Fruit fly (Drosophila melanogaster) whole organism, embryonic: ENCODE results near the gene CG15742.

Experiments used
- Ada2b ChIP-seq: fragments of 200-800 bp; sonication (Bioruptor generic); IDR thresholded peaks from 2 replicates; pipeline ENCODE4 v1.3.6; 2022; ENCODE audit warnings: missing biosample characterization, missing genetic modification characterization
- Adf1 ChIP-seq: fragments of 200-800 bp; sonication (Bioruptor generic); IDR thresholded peaks from 2 replicates; pipeline ENCODE4 v1.3.6; 2022; ENCODE audit warnings: missing biosample characterization, missing genetic modification characterization
- CG10267 ChIP-seq: fragments of 200-800 bp; sonication (Bioruptor generic); optimal IDR thresholded peaks from 2 replicates; lab custom pipeline; 2018; ENCODE audit warnings: missing biosample characterization, mild to moderate bottlenecking, missing genetic modification characterization, moderate library complexity
- CG12155 ChIP-seq: fragments of 200-800 bp; sonication (Bioruptor generic); optimal IDR thresholded peaks from 3 replicates; lab custom pipeline; 2016; ENCODE audit warnings: missing biosample characterization, missing genetic modification characterization
- CG14050 ChIP-seq: fragments of 200-800 bp; sonication (Bioruptor generic); IDR thresholded peaks from 3 replicates; pipeline ENCODE4 v1.3.6; 2022; ENCODE audit warnings: missing biosample characterization, missing genetic modification characterization
- CG14441 ChIP-seq: fragments of 200-800 bp; sonication (Bioruptor generic); IDR thresholded peaks from 2 replicates; pipeline ENCODE4 v1.3.6; 2022; ENCODE audit warnings: missing biosample characterization, missing genetic modification characterization
- CG14965 ChIP-seq: fragments of 200-800 bp; sonication (Bioruptor generic); optimal IDR thresholded peaks from 2 replicates; lab custom pipeline; 2016; ENCODE audit warnings: missing biosample characterization, missing genetic modification characterization, borderline replicate concordance
- CG15011 ChIP-seq: fragments of 200-800 bp; sonication (Bioruptor generic); optimal IDR thresholded peaks from 3 replicates; lab custom pipeline; 2018; ENCODE audit warnings: missing biosample characterization, mild to moderate bottlenecking, missing genetic modification characterization
- CG15269 ChIP-seq: fragments of 200-800 bp; sonication (Bioruptor generic); optimal IDR thresholded peaks from 2 replicates; lab custom pipeline; 2018; ENCODE audit warnings: missing biosample characterization, mild to moderate bottlenecking, missing genetic modification characterization, moderate library complexity
- CG17912 ChIP-seq: fragments of 200-800 bp; sonication (Bioruptor generic); optimal IDR thresholded peaks from 2 replicates; lab custom pipeline; 2018; ENCODE audit warnings: missing biosample characterization, mild to moderate bottlenecking, missing genetic modification characterization
- CG1792 ChIP-seq: fragments of 200-800 bp; sonication (Bioruptor generic); optimal IDR thresholded peaks from 2 replicates; lab custom pipeline; 2016; ENCODE audit warnings: missing biosample characterization, missing genetic modification characterization
- CG18599 ChIP-seq: fragments of 200-800 bp; sonication (Bioruptor generic); optimal IDR thresholded peaks from 3 replicates; lab custom pipeline; 2017; ENCODE audit warnings: missing biosample characterization, missing genetic modification characterization, mild to moderate bottlenecking, moderate library complexity, missing genetic modification reagents
- CG18764 ChIP-seq: fragments of 200-800 bp; sonication (Bioruptor generic); optimal IDR thresholded peaks from 3 replicates; lab custom pipeline; 2016; ENCODE audit warnings: missing biosample characterization, missing genetic modification characterization
- CG2116 ChIP-seq: fragments of 200-800 bp; sonication (Bioruptor generic); optimal IDR thresholded peaks from 3 replicates; lab custom pipeline; 2018; ENCODE audit warnings: missing biosample characterization, mild to moderate bottlenecking, missing genetic modification characterization
- CG2202 ChIP-seq: fragments of 200-800 bp; sonication (Bioruptor generic); optimal IDR thresholded peaks from 2 replicates; lab custom pipeline; 2018; ENCODE audit warnings: missing biosample characterization, mild to moderate bottlenecking, missing genetic modification characterization
- CG2889 ChIP-seq: fragments of 200-800 bp; sonication (Bioruptor generic); IDR thresholded peaks from 3 replicates; pipeline ENCODE4 v1.3.6; 2022; ENCODE audit warnings: missing biosample characterization, missing genetic modification characterization
- CG3726 ChIP-seq: fragments of 200-800 bp; sonication (Bioruptor generic); IDR thresholded peaks from 3 replicates; pipeline ENCODE4, ENCODE4 v1.3.6; 2022; ENCODE audit warnings: missing biosample characterization, missing genetic modification characterization
- CG4282 ChIP-seq: fragments of 200-800 bp; sonication (Bioruptor generic); optimal IDR thresholded peaks from 2 replicates; lab custom pipeline; 2016; ENCODE audit warnings: missing biosample characterization, missing genetic modification characterization
- CG4360 ChIP-seq: fragments of 200-800 bp; sonication (Bioruptor generic); IDR thresholded peaks from 2 replicates; pipeline ENCODE4 v1.3.6; 2022; ENCODE audit warnings: missing biosample characterization, missing genetic modification characterization
- CG4854 ChIP-seq: fragments of 200-800 bp; sonication (Bioruptor generic); optimal IDR thresholded peaks from 2 replicates; lab custom pipeline; 2016; ENCODE audit warnings: missing biosample characterization, missing genetic modification characterization, inconsistent platforms
- CG6175 ChIP-seq: fragments of 200-800 bp; sonication (Bioruptor generic); IDR thresholded peaks from 3 replicates; pipeline ENCODE4 v1.3.6; 2022; ENCODE audit warnings: missing biosample characterization, missing genetic modification characterization
- CG8765 ChIP-seq: fragments of 200-800 bp; sonication (Bioruptor generic); IDR thresholded peaks from 2 replicates; pipeline ENCODE4 v1.3.6; 2022; ENCODE audit warnings: missing biosample characterization, missing genetic modification characterization
- D ChIP-seq, 2 experiments: fragments of 200-800 bp in 1 of 2; fragments of >200 bp in 1 of 2; sonication (Bioruptor generic) in 1 of 2; optimal IDR thresholded peaks; 2 replicates in 1 of 2; 3 replicates in 1 of 2; lab custom pipeline; 2017; ENCODE audit warnings: mild to moderate bottlenecking in 1 of 2, missing biosample characterization in 1 of 2, missing genetic modification characterization in 1 of 2, missing genetic modification reagents in 1 of 2
- Dbx ChIP-seq: fragments of 200-800 bp; sonication (Bioruptor generic); IDR thresholded peaks from 3 replicates; pipeline ENCODE4 v1.3.6; 2022; ENCODE audit warnings: missing biosample characterization, missing genetic modification characterization
- Dip3 ChIP-seq: fragments of 200-800 bp; sonication (Bioruptor generic); optimal IDR thresholded peaks from 3 replicates; lab custom pipeline; 2016; ENCODE audit warnings: missing biosample characterization, missing genetic modification characterization
- GATAe ChIP-seq: fragments of 200-800 bp; sonication (Bioruptor generic); conservative IDR thresholded peaks from 2 replicates; pipeline ENCODE4 v1.3.6; 2022; ENCODE audit warnings: missing biosample characterization, missing genetic modification characterization
- H2.0 ChIP-seq: fragments of 200-800 bp; sonication (Bioruptor generic); IDR thresholded peaks from 2 replicates; pipeline ENCODE4 v1.3.6; 2022; ENCODE audit warnings: missing biosample characterization, missing genetic modification characterization
- HLH4C ChIP-seq: fragments of 200-800 bp; sonication (Bioruptor generic); IDR thresholded peaks from 3 replicates; pipeline ENCODE4 v1.3.6; 2022; ENCODE audit warnings: missing biosample characterization, missing genetic modification characterization; ENCODE audit not compliant: partially characterized antibody
- HLH54F ChIP-seq: fragments of 200-800 bp; sonication (Bioruptor generic); optimal IDR thresholded peaks from 3 replicates; lab custom pipeline; 2016; ENCODE audit warnings: missing biosample characterization, missing genetic modification characterization
- Poxn ChIP-seq: fragments of 200-800 bp; sonication (Bioruptor generic); IDR thresholded peaks from 2 replicates; pipeline ENCODE4 v1.3.6; 2022; ENCODE audit warnings: missing biosample characterization, missing genetic modification characterization
- Ptx1 ChIP-seq: fragments of 200-800 bp; sonication (Bioruptor generic); IDR thresholded peaks from 2 replicates; pipeline ENCODE4 v1.3.6; 2022; ENCODE audit warnings: missing biosample characterization, missing genetic modification characterization
- Spps ChIP-seq: fragments of 200-800 bp; sonication (Bioruptor generic); optimal IDR thresholded peaks from 2 replicates; lab custom pipeline; 2018; ENCODE audit warnings: missing biosample characterization, mild to moderate bottlenecking, missing genetic modification characterization
- Trl ChIP-seq, 3 experiments: fragments of >200 bp in 2 of 3; fragments of 200-800 bp in 1 of 3; sonication (Bioruptor generic) in 1 of 3; optimal IDR thresholded peaks; 2 replicates in 1 of 3; 3 replicates in 2 of 3; lab custom pipeline; 2016 to 2017; ENCODE audit warnings: missing biosample characterization in 1 of 3, missing genetic modification characterization in 1 of 3
- ase ChIP-seq: fragments of 200-800 bp; sonication (Bioruptor generic); IDR thresholded peaks from 3 replicates; pipeline ENCODE4 v1.3.6; 2022; ENCODE audit warnings: missing biosample characterization, missing genetic modification characterization
- az2 ChIP-seq: fragments of 200-800 bp; sonication (Bioruptor generic); optimal IDR thresholded peaks from 3 replicates; lab custom pipeline; 2016; ENCODE audit warnings: missing biosample characterization, missing genetic modification characterization
- bbx ChIP-seq: fragments of 200-800 bp; sonication (Bioruptor generic); IDR thresholded peaks from 2 replicates; pipeline ENCODE4 v1.3.6; 2022; ENCODE audit warnings: missing biosample characterization, missing genetic modification characterization; ENCODE audit not compliant: partially characterized antibody
- cad ChIP-seq: fragments of >200 bp; optimal IDR thresholded peaks from 2 replicates; lab custom pipeline; 2017; ENCODE audit warnings: missing biosample characterization, missing genetic modification characterization
- cas ChIP-seq: fragments of 200-800 bp; sonication (Bioruptor generic); IDR thresholded peaks from 2 replicates; pipeline ENCODE4 v1.3.6; 2022; ENCODE audit warnings: missing biosample characterization, missing genetic modification characterization
- dati ChIP-seq: fragments of 200-800 bp; sonication (Bioruptor generic); IDR thresholded peaks from 2 replicates; pipeline ENCODE4 v1.3.6; 2022; ENCODE audit warnings: missing biosample characterization, missing genetic modification characterization
- dmrt99B ChIP-seq: fragments of 200-800 bp; sonication (Bioruptor generic); optimal IDR thresholded peaks from 2 replicates; lab custom pipeline; 2018; ENCODE audit warnings: missing biosample characterization, mild to moderate bottlenecking, missing genetic modification characterization, moderate library complexity
- dpn ChIP-seq, 2 experiments: fragments of 200-800 bp; sonication (Bioruptor generic); optimal IDR thresholded peaks; 3 replicates each; lab custom pipeline; 2016; ENCODE audit warnings: missing biosample characterization in 2 of 2, missing genetic modification characterization in 2 of 2
- fd96Cb ChIP-seq: fragments of 200-800 bp; sonication (Bioruptor generic); optimal IDR thresholded peaks from 2 replicates; lab custom pipeline; 2018; ENCODE audit warnings: missing biosample characterization, mild to moderate bottlenecking, missing genetic modification characterization, moderate library complexity
- ind ChIP-seq: fragments of 200-800 bp; sonication (Bioruptor generic); optimal IDR thresholded peaks from 3 replicates; lab custom pipeline; 2016; ENCODE audit warnings: missing biosample characterization, missing genetic modification characterization
- lbe ChIP-seq: fragments of 200-800 bp; sonication (Bioruptor generic); optimal IDR thresholded peaks from 2 replicates; lab custom pipeline; 2016; ENCODE audit warnings: missing biosample characterization, mild to moderate bottlenecking, missing genetic modification characterization
- mam ChIP-seq: fragments of 200-800 bp; sonication (Bioruptor generic); optimal IDR thresholded peaks from 3 replicates; lab custom pipeline; 2016; ENCODE audit warnings: missing biosample characterization, missing genetic modification characterization
- onecut ChIP-seq: fragments of 200-800 bp; sonication (Bioruptor generic); IDR thresholded peaks from 2 replicates; pipeline ENCODE4 v1.3.6; 2022; ENCODE audit warnings: missing biosample characterization, missing genetic modification characterization
- sens ChIP-seq: fragments of 200-800 bp; sonication (Bioruptor generic); peaks from one replicate; lab custom pipeline; 2016; ENCODE audit warnings: missing biosample characterization, missing genetic modification characterization
- shn ChIP-seq: fragments of 200-800 bp; sonication (Bioruptor generic); optimal IDR thresholded peaks from 3 replicates; lab custom pipeline; 2016; ENCODE audit warnings: missing biosample characterization, missing genetic modification characterization
- sob ChIP-seq: fragments of 200-800 bp; sonication (Bioruptor generic); IDR thresholded peaks from 2 replicates; pipeline ENCODE4 v1.3.6; 2022; ENCODE audit warnings: missing biosample characterization, missing genetic modification characterization
- ssp ChIP-seq: fragments of 200-800 bp; sonication (Bioruptor generic); IDR thresholded peaks from 2 replicates; pipeline ENCODE4 v1.3.6; 2022; ENCODE audit warnings: missing biosample characterization, missing genetic modification characterization
- tgo ChIP-seq: fragments of 200-800 bp; sonication (Bioruptor generic); IDR thresholded peaks from 3 replicates; pipeline ENCODE4 v1.3.6; 2022; ENCODE audit warnings: missing biosample characterization, missing genetic modification characterization
- yki ChIP-seq: fragments of >200 bp; optimal IDR thresholded peaks from 3 replicates; lab custom pipeline; 2018

The CG15742 gene

dm6 chrX:13258757-13259067 lies 417 bp upstream of the CG15742 start, which contains the start of gene comt (continued):
- 0 out of 3 replicates have a peak, but pooled peaks have one; percentile 59 for TF ChIP-seq Dbx (GFP tag; lab: Robert Waterston, UW)
- no peak for TF ChIP-seq D (optimal IDR thresholded peaks at IDR 0.05; lab: Kevin White, UChicago)
- peak; percentile 48 for TF ChIP-seq D (GFP tag; optimal IDR thresholded peaks at IDR 0.05; lab: Kevin White, UChicago)
- TF ChIP-seq CG14441 (GFP tag; lab: Robert Waterston, UW): peak; percentile 48; the same call in 1 of the 2 replicates
- peak; percentile 36; the same call in 1 of the 2 replicates for TF ChIP-seq ssp (GFP tag; lab: Robert Waterston, UW)
- TF ChIP-seq CG2202 (tag; lab: Kevin White, UChicago): peak; percentile 5
- TF ChIP-seq fd96Cb (tag; lab: Kevin White, UChicago): peak; percentile 52
- peak; percentile 62 for TF ChIP-seq az2 (GFP tag; lab: Kevin White, UChicago)
- peak; percentile 43; the same call in 1 of the 2 replicates for TF ChIP-seq H2.0 (GFP tag; lab: Robert Waterston, UW)
- TF ChIP-seq mam: no peak
- TF ChIP-seq CG4282 (GFP tag; lab: Kevin White, UChicago): no peak
- no peak for TF ChIP-seq CG8765
- peak; percentile 70 for TF ChIP-seq CG2116
- no peak for TF ChIP-seq CG12155 (GFP tag; lab: Kevin White, UChicago)
- no peak for TF ChIP-seq yki
- no peak for TF ChIP-seq HLH54F (GFP tag; lab: Kevin White, UChicago)
- TF ChIP-seq CG3726: no peak
- no peak for TF ChIP-seq CG17912 (GFP tag; lab: Kevin White, UChicago)
- TF ChIP-seq CG18599 (GFP tag; lab: Kevin White, UChicago): no peak
- 0 out of 3 replicates have a peak, but pooled peaks have one; percentile 36 for TF ChIP-seq ase
- TF ChIP-seq bbx (GFP tag; lab: Robert Waterston, UW): 0 out of 2 replicates have a peak, but pooled peaks have one; percentile 41
- no peak for TF ChIP-seq shn (GFP tag; lab: Kevin White, UChicago)
- TF ChIP-seq sens (GFP tag; lab: Kevin White, UChicago): peak; percentile 76
- peak; percentile 70 for TF ChIP-seq CG10267
- no peak for TF ChIP-seq dati (GFP tag; lab: Robert Waterston, UW)
- no peak for TF ChIP-seq CG14965 (GFP tag; lab: Kevin White, UChicago)
- peak in 1 of 2 experiments; percentile 57 for TF ChIP-seq dpn (GFP tag; optimal IDR thresholded peaks at IDR 0.05; lab: Kevin White, UChicago)
- no peak for TF ChIP-seq CG1792 (GFP tag; lab: Kevin White, UChicago)
- no peak for TF ChIP-seq onecut (GFP tag; lab: Robert Waterston, UW)
- TF ChIP-seq CG4360: no peak
- TF ChIP-seq CG15269 (tag; lab: Kevin White, UChicago): peak; percentile 74
- no peak for TF ChIP-seq CG15011 (GFP tag; lab: Kevin White, UChicago)
- no peak for TF ChIP-seq GATAe (GFP tag; lab: Robert Waterston, UW)
- TF ChIP-seq CG2889 (GFP tag; lab: Robert Waterston, UW): no peak
- TF ChIP-seq Trl (optimal IDR thresholded peaks at IDR 0.05; lab: Kevin White, UChicago): no peak
- TF ChIP-seq Trl (GFP tag; optimal IDR thresholded peaks at IDR 0.05; lab: Kevin White, UChicago): no peak
- peak; percentile 49; the same call in 1 of the 3 replicates for TF ChIP-seq CG14050 (GFP tag; lab: Robert Waterston, UW)
- TF ChIP-seq ind (GFP tag; lab: Kevin White, UChicago): peak; percentile 40
- peak; percentile 12 for TF ChIP-seq CG18764 (GFP tag; lab: Kevin White, UChicago)
- TF ChIP-seq lbe (GFP tag; lab: Kevin White, UChicago): no peak
- TF ChIP-seq Ptx1 (GFP tag; lab: Robert Waterston, UW): peak; percentile 57
- TF ChIP-seq CG4854 (GFP tag; lab: Kevin White, UChicago): no peak
- TF ChIP-seq Poxn (GFP tag; lab: Robert Waterston, UW): no peak
- TF ChIP-seq dmrt99B: no peak
- TF ChIP-seq cad (GFP tag; lab: Kevin White, UChicago): no peak
- TF ChIP-seq cas (GFP tag; lab: Robert Waterston, UW): no peak
- no peak for TF ChIP-seq Adf1 (GFP tag; lab: Robert Waterston, UW)
- peak; percentile 45 for TF ChIP-seq sob (GFP tag; lab: Robert Waterston, UW)
- no peak for TF ChIP-seq HLH4C
- no peak for TF ChIP-seq CG6175 (GFP tag; lab: Robert Waterston, UW)
- no peak for TF ChIP-seq Dip3 (GFP tag; lab: Kevin White, UChicago)
- TF ChIP-seq tgo: peak; percentile 62
- TF ChIP-seq Ada2b: peak; percentile 52; the same call in 1 of the 2 replicates
- peak; percentile 46 for TF ChIP-seq Spps (tag; lab: Kevin White, UChicago)
